Worm (Caenorhabditis elegans): Measurements from ENCODE around the gene C14B9.2.

DNA sequence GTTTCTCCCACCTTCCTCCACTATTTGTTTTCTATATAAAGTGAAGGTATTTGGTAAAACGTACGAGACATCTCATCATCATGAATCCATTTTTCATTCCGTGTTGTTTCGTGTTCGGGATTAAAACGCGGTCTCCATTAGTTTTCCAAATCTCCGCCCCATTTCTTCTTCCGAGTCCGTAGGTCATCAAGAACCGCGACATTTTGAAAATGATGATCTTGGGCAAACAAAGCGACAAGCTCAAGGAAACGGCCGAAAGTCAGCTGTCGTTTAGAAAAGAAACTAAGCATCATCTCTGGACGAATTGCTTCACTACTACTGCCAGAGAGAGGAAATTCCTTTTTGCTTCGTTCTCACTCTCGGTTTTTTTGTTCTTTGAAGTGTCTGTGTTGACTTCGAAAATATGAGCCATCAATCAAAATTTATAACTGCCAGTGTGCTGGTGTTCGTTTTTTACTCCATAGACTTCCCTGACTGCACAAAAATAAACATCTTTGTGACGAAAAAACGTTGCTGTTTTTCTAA lies 39.2 kb downstream of the C14B9.2 start:
- TF ChIP-seq pha-4 (tag; optimal IDR thresholded peaks at IDR 0.05) (no peak), lsy-2 (tag; optimal IDR thresholded peaks at IDR 0.05) (no peak), unc-62 (GFP tag; optimal IDR thresholded peaks at IDR 0.05) (no peak), bed-3 (GFP tag; optimal IDR thresholded peaks at IDR 0.05) (no peak), nhr-76 (tag; optimal IDR thresholded peaks at IDR 0.05) (no peak), mep-1 (tag; optimal IDR thresholded peaks at IDR 0.05) (no peak), lin-13 (tag; optimal IDR thresholded peaks at IDR 0.05) (no peak), ztf-11 (tag; optimal IDR thresholded peaks at IDR 0.05) (no peak), elt-1 (tag; optimal IDR thresholded peaks at IDR 0.05; ENCODE audit: borderline replicate concordance, insufficient read depth) (no peak), drap-1 (GFP tag; optimal IDR thresholded peaks at IDR 0.05) (no peak), unc-39 (tag; optimal IDR thresholded peaks at IDR 0.05) (no peak), ces-1 (GFP tag; optimal IDR thresholded peaks at IDR 0.05) (no peak), ham-2 (GFP tag; optimal IDR thresholded peaks at IDR 0.05) (no peak), nhr-28 (tag; optimal IDR thresholded peaks at IDR 0.05) (no peak)

All from whole organism, mixed stage, embryonic.